Worm (Caenorhabditis elegans) whole organism, L1 larva: ENCODE results near the gene ads-1.
"Not testable (repeated sequence)": the region's sequence is repeated elsewhere in the genome, so short reads cannot be mapped to it uniquely, and the experiment has no call there.

Experiments used
- C34B4.2 ChIP-seq: sonication (generic microtip); optimal IDR thresholded peaks from 2 replicates; lab custom pipeline; 2017; ENCODE audit warnings: mild to moderate bottlenecking, missing genetic modification characterization, missing compliant biosample characterization
- alr-1 ChIP-seq: fragments of 200-800 bp; sonication (Bioruptor generic); optimal IDR thresholded peaks from 2 replicates; lab custom pipeline; 2018; ENCODE audit warnings: borderline replicate concordance, mild to moderate bottlenecking, missing genetic modification characterization, missing compliant biosample characterization
- aly-2 ChIP-seq: fragments of 150-350 bp; optimal IDR thresholded peaks from 2 replicates; lab custom pipeline; 2014; ENCODE audit warnings: missing biosample characterization, missing genetic modification characterization
- ceh-88 ChIP-seq: fragments of 200-800 bp; sonication (Bioruptor generic); IDR thresholded peaks from 2 replicates; pipeline ENCODE4 v1.3.6; 2022; ENCODE audit warnings: missing genetic modification characterization, missing compliant biosample characterization
- ceh-90 ChIP-seq: sonication (generic microtip); optimal IDR thresholded peaks from 2 replicates; lab custom pipeline; 2016; ENCODE audit warnings: missing genetic modification characterization, missing compliant biosample characterization
- dpl-1 ChIP-seq, 3 experiments: fragments of 150-350 bp in 2 of 3; sonication (generic microtip) in 1 of 3; optimal IDR thresholded peaks; 2 replicates each; lab custom pipeline; 2014 to 2017; ENCODE audit warnings: missing biosample characterization in 3 of 3, missing genetic modification characterization in 3 of 3, missing genetic modification reagents in 3 of 3
- dsc-1 ChIP-seq: sonication (generic microtip); optimal IDR thresholded peaks from 2 replicates; lab custom pipeline; 2016; ENCODE audit warnings: mild to moderate bottlenecking, missing genetic modification characterization, missing compliant biosample characterization
- efl-1 ChIP-seq, 4 experiments: fragments of 150-350 bp; optimal IDR thresholded peaks in 3 of 4; peaks in 1 of 4; 1 replicate in 1 of 4; 2 replicates in 3 of 4; lab custom pipeline; 2014; ENCODE audit warnings: missing biosample characterization in 2 of 4, missing genetic modification characterization in 2 of 4, missing genetic modification reagents in 2 of 4
- efl-3 ChIP-seq: fragments of 200-800 bp; sonication (Bioruptor generic); optimal IDR thresholded peaks from 2 replicates; lab custom pipeline; 2018; ENCODE audit warnings: mild to moderate bottlenecking, missing genetic modification characterization, missing compliant biosample characterization
- egl-27 ChIP-seq, 2 experiments: fragments of 150-350 bp in 1 of 2; sonication (generic microtip); optimal IDR thresholded peaks; 3 replicates each; lab custom pipeline; 2017 to 2018; ENCODE audit warnings: missing biosample characterization in 2 of 2, missing genetic modification characterization in 2 of 2, missing genetic modification reagents in 2 of 2
- ets-5 ChIP-seq: fragments of 200-800 bp; sonication (Bioruptor generic); IDR thresholded peaks from 2 replicates; pipeline ENCODE4 v1.3.6; 2022; ENCODE audit warnings: missing genetic modification characterization, missing compliant biosample characterization
- fkh-10 ChIP-seq: sonication (generic microtip); optimal IDR thresholded peaks from 2 replicates; lab custom pipeline; 2017; ENCODE audit warnings: missing biosample characterization, missing genetic modification reagents, missing genetic modification characterization
- fkh-8 ChIP-seq: sonication (generic microtip); optimal IDR thresholded peaks from 2 replicates; lab custom pipeline; 2016; ENCODE audit warnings: mild to moderate bottlenecking, missing genetic modification characterization, missing compliant biosample characterization
- fos-1 ChIP-seq: fragments of 150-350 bp; optimal IDR thresholded peaks from 2 replicates; lab custom pipeline; 2014; ENCODE audit warnings: missing biosample characterization, missing genetic modification characterization
- hlh-17 ChIP-seq: fragments of 200-800 bp; sonication (Bioruptor generic); optimal IDR thresholded peaks from 2 replicates; lab custom pipeline; 2018; ENCODE audit warnings: missing genetic modification characterization, mild to moderate bottlenecking, missing compliant biosample characterization, moderate library complexity, borderline replicate concordance
- hlh-4 ChIP-seq: sonication (generic microtip); optimal IDR thresholded peaks from 2 replicates; lab custom pipeline; 2016; ENCODE audit warnings: mild to moderate bottlenecking, missing genetic modification characterization, missing compliant biosample characterization
- hpl-2 ChIP-seq: fragments of 150-350 bp; optimal IDR thresholded peaks from 2 replicates; lab custom pipeline; 2014; ENCODE audit warnings: missing biosample characterization, missing genetic modification reagents, missing genetic modification characterization
- lin-13 ChIP-seq: fragments of 150-350 bp; optimal IDR thresholded peaks from 2 replicates; lab custom pipeline; 2014; ENCODE audit warnings: missing biosample characterization, missing genetic modification reagents, missing genetic modification characterization
- lin-14 ChIP-seq: fragments of 200-800 bp; sonication (Bioruptor generic); optimal IDR thresholded peaks from 2 replicates; lab custom pipeline; 2018; ENCODE audit warnings: mild to moderate bottlenecking, missing genetic modification characterization, moderate library complexity, missing compliant biosample characterization
- lin-15B ChIP-seq: fragments of 150-350 bp; sonication (generic microtip); optimal IDR thresholded peaks from 3 replicates; lab custom pipeline; 2014; ENCODE audit warnings: missing biosample characterization, missing genetic modification characterization
- lsy-2 ChIP-seq, 2 experiments: fragments of 150-350 bp; optimal IDR thresholded peaks; 2 replicates each; lab custom pipeline; 2014; ENCODE audit warnings: missing biosample characterization in 2 of 2, missing genetic modification characterization in 2 of 2
- mdl-1 ChIP-seq, 2 experiments: fragments of 150-350 bp; optimal IDR thresholded peaks; 2 replicates each; lab custom pipeline; 2014 to 2017; ENCODE audit warnings: missing biosample characterization in 2 of 2, missing genetic modification characterization in 2 of 2, inconsistent platforms in 1 of 2
- mep-1 ChIP-seq: fragments of 150-350 bp; optimal IDR thresholded peaks from 2 replicates; lab custom pipeline; 2014; ENCODE audit warnings: missing biosample characterization, missing genetic modification characterization
- nhr-20 ChIP-seq: sonication (generic microtip); optimal IDR thresholded peaks from 2 replicates; lab custom pipeline; 2016; ENCODE audit warnings: mild to moderate bottlenecking, missing genetic modification characterization, missing compliant biosample characterization
- nhr-237 ChIP-seq: fragments of 150-350 bp; optimal IDR thresholded peaks from 2 replicates; lab custom pipeline; 2014; ENCODE audit warnings: missing biosample characterization, missing genetic modification characterization
- nhr-84 ChIP-seq: sonication (generic microtip); optimal IDR thresholded peaks from 2 replicates; lab custom pipeline; 2017; ENCODE audit warnings: missing biosample characterization, missing genetic modification characterization
- nhr-90 ChIP-seq: sonication (generic microtip); optimal IDR thresholded peaks from 2 replicates; lab custom pipeline; 2016; ENCODE audit warnings: mild to moderate bottlenecking, missing genetic modification characterization, missing compliant biosample characterization; ENCODE audit not compliant: poor library complexity
- snpc-4 ChIP-seq: fragments of 150-350 bp; optimal IDR thresholded peaks from 2 replicates; lab custom pipeline; 2014; ENCODE audit warnings: missing biosample characterization, missing genetic modification characterization
- snu-23 ChIP-seq: sonication (generic microtip); optimal IDR thresholded peaks from 2 replicates; lab custom pipeline; 2016; ENCODE audit warnings: missing genetic modification characterization, missing compliant biosample characterization
- sox-4 ChIP-seq: sonication (generic microtip); optimal IDR thresholded peaks from 2 replicates; lab custom pipeline; 2016; ENCODE audit warnings: missing genetic modification characterization, missing compliant biosample characterization
- sup-37 ChIP-seq: fragments of 200-800 bp; sonication (Bioruptor generic); optimal IDR thresholded peaks from 2 replicates; lab custom pipeline; 2018; ENCODE audit warnings: mild to moderate bottlenecking, missing genetic modification characterization, missing compliant biosample characterization
- tbx-2 ChIP-seq: sonication (generic microtip); optimal IDR thresholded peaks from 2 replicates; lab custom pipeline; 2016; ENCODE audit warnings: missing genetic modification characterization, missing compliant biosample characterization
- tlp-1 ChIP-seq: fragments of 150-350 bp; optimal IDR thresholded peaks from 2 replicates; lab custom pipeline; 2014; ENCODE audit warnings: missing biosample characterization, missing genetic modification characterization
- unc-130 ChIP-seq: fragments of 150-350 bp; optimal IDR thresholded peaks from 2 replicates; lab custom pipeline; 2017; ENCODE audit warnings: missing biosample characterization, missing genetic modification characterization, inconsistent platforms
- unc-62 ChIP-seq: fragments of 150-350 bp; optimal IDR thresholded peaks from 2 replicates; lab custom pipeline; 2014; ENCODE audit warnings: missing biosample characterization, missing genetic modification reagents, missing genetic modification characterization
- unc-86 ChIP-seq: sonication (generic microtip); optimal IDR thresholded peaks from 2 replicates; lab custom pipeline; 2016; ENCODE audit warnings: missing genetic modification characterization, missing compliant biosample characterization
- unc-98 ChIP-seq: fragments of 200-800 bp; sonication (Bioruptor generic); IDR thresholded peaks from 2 replicates; pipeline ENCODE4 v1.3.6; 2022; ENCODE audit warnings: missing genetic modification characterization, missing compliant biosample characterization
- xbp-1 ChIP-seq: sonication (generic microtip); optimal IDR thresholded peaks from 2 replicates; lab custom pipeline; 2016; ENCODE audit warnings: missing genetic modification characterization, missing compliant biosample characterization
- zag-1 ChIP-seq: fragments of 150-350 bp; optimal IDR thresholded peaks from 2 replicates; lab custom pipeline; 2014; ENCODE audit warnings: missing biosample characterization, missing genetic modification characterization

The ads-1 gene

DNA sequence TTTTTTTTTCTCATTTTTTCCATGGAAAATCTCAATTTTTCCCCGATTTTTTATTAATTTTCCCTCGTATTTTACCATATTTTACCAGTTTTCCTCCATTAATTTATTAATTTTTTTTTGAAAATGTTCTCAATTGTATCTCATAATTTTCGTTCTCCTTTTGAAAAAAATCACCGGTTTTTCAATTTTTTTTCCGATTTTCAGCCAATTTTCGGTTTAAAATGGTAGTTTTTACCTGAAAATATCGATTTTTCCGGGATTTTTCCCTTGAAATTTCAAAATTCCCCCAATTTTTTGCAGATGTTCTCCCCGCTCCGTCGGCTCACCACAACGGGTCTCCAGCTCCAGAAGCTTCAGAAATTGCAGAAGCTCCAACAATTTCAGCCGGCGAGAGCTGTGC is 14.5 kb downstream of the ads-1 start, which contains the start of gene taco-1:
TSS of gene taco-1 (plus strand) at position 301 of the 400 bp plus-strand sequence.
- no peak for TF ChIP-seq hlh-4 (tag; lab: Kevin White, UChicago)
- TF ChIP-seq snpc-4 (tag; lab: Kevin White, UChicago): no peak
- no peak for TF ChIP-seq unc-130
- no peak for TF ChIP-seq unc-86 (tag; lab: Kevin White, UChicago)
- no peak for TF ChIP-seq sup-37 (GFP tag; lab: Kevin White, UChicago)
- TF ChIP-seq xbp-1 (tag; lab: Kevin White, UChicago): no peak
- no peak for TF ChIP-seq lin-14 (GFP tag; lab: Kevin White, UChicago)
- no peak for TF ChIP-seq snu-23
- no peak for TF ChIP-seq dpl-1 (GFP tag; optimal IDR thresholded peaks at IDR 0.05; lab: Kevin White, UChicago)
- TF ChIP-seq unc-98 (GFP tag; lab: Robert Waterston, UW): no peak
- no peak for TF ChIP-seq lin-15B (tag; lab: Kevin White, UChicago)
- TF ChIP-seq mep-1 (tag; lab: Kevin White, UChicago): no peak
- no peak for TF ChIP-seq hlh-17 (GFP tag; lab: Kevin White, UChicago)
- no peak for TF ChIP-seq dsc-1 (tag; lab: Kevin White, UChicago)
- no peak for TF ChIP-seq efl-3
- TF ChIP-seq nhr-237 (tag; lab: Kevin White, UChicago): no peak
- no peak for TF ChIP-seq alr-1 (tag; lab: Kevin White, UChicago)
- TF ChIP-seq nhr-84 (tag; lab: Kevin White, UChicago): no peak
- TF ChIP-seq ceh-88 (GFP tag; lab: Robert Waterston, UW): no peak
- no peak for TF ChIP-seq hpl-2 (GFP tag; lab: Kevin White, UChicago)
- TF ChIP-seq, all 84 proteins: peak for 0

ce11 chrIII:282506-282905 is 15.8 kb downstream of the ads-1 start:
- no peak for TF ChIP-seq unc-62 (GFP tag; lab: Kevin White, UChicago)
- no peak for TF ChIP-seq fkh-10
- TF ChIP-seq zag-1 (tag; lab: Kevin White, UChicago): no peak
- TF ChIP-seq fos-1 (tag; lab: Kevin White, UChicago): no peak
- no peak for TF ChIP-seq sox-4 (tag; lab: Kevin White, UChicago)
- TF ChIP-seq tlp-1 (tag; lab: Kevin White, UChicago): no peak
- TF ChIP-seq, all 84 proteins: peak for 0

ce11 chrIII:269572-269971 is 28.8 kb downstream of the ads-1 start:
- TF ChIP-seq lsy-2 (tag; optimal IDR thresholded peaks at IDR 0.05; lab: Kevin White, UChicago): peak in 1 of 2 experiments; percentile 33
- not testable (repeated sequence) for TF ChIP-seq efl-1 (optimal IDR thresholded peaks at IDR 0.05; lab: Kevin White, UChicago)
- peak in 1 of 2 experiments; percentile 89 for TF ChIP-seq efl-1 (GFP tag; optimal IDR thresholded peaks at IDR 0.05 in 1 of 2; lab: Kevin White, UChicago)

ce11 chrIII:264790-265189 is 33.6 kb downstream of the ads-1 start, which contains the start of gene xpd-1:
Gene xpd-1, plus strand, starts transcription at chrIII:265090.
- TF ChIP-seq ceh-90 (tag; lab: Kevin White, UChicago): no peak
- no peak for TF ChIP-seq mdl-1 (tag; optimal IDR thresholded peaks at IDR 0.05; lab: Kevin White, UChicago)
- no peak for TF ChIP-seq fos-1 (tag; lab: Kevin White, UChicago)
- no peak for TF ChIP-seq sup-37 (GFP tag; lab: Kevin White, UChicago)
- TF ChIP-seq egl-27 (tag; optimal IDR thresholded peaks at IDR 0.05; lab: Kevin White, UChicago): no peak
- TF ChIP-seq nhr-90: no peak
- no peak for TF ChIP-seq hlh-4 (tag; lab: Kevin White, UChicago)
- TF ChIP-seq nhr-20 (tag; lab: Kevin White, UChicago): no peak
- TF ChIP-seq fkh-8 (tag; lab: Kevin White, UChicago): no peak
- no peak for TF ChIP-seq efl-1 (optimal IDR thresholded peaks at IDR 0.05; lab: Kevin White, UChicago)
- no peak for TF ChIP-seq efl-1 (GFP tag; optimal IDR thresholded peaks at IDR 0.05 in 1 of 2; lab: Kevin White, UChicago)
- no peak for TF ChIP-seq ets-5 (GFP tag; lab: Robert Waterston, UW)
- no peak for TF ChIP-seq lin-15B (tag; lab: Kevin White, UChicago)
- TF ChIP-seq zag-1 (tag; lab: Kevin White, UChicago): no peak
- no peak for TF ChIP-seq aly-2 (tag; lab: Kevin White, UChicago)
- no peak for TF ChIP-seq lin-13 (GFP tag; lab: Kevin White, UChicago)
- no peak for TF ChIP-seq ceh-88 (GFP tag; lab: Robert Waterston, UW)
- TF ChIP-seq tbx-2 (tag; lab: Kevin White, UChicago): no peak
- TF ChIP-seq C34B4.2: no peak
- TF ChIP-seq unc-62 (GFP tag; lab: Kevin White, UChicago): no peak
